Worm (Caenorhabditis elegans) whole organism, late embryonic: ENCODE data around the gene asb-2.

ENCODE experiments used
- ceh-19 ChIP-seq: fragments of 200-800 bp; sonication (Bioruptor generic); optimal IDR thresholded peaks from 2 replicates; lab custom pipeline; 2018; ENCODE audit warnings: mild to moderate bottlenecking, missing genetic modification characterization, missing compliant biosample characterization
- fkh-10 ChIP-seq: fragments of 150-350 bp; optimal IDR thresholded peaks from 2 replicates; lab custom pipeline; 2014; ENCODE audit warnings: missing biosample characterization, missing genetic modification reagents, missing genetic modification characterization
- fkh-6 ChIP-seq: sonication (generic microtip); optimal IDR thresholded peaks from 2 replicates; lab custom pipeline; 2016; ENCODE audit warnings: missing genetic modification characterization, missing compliant biosample characterization
- tbx-7 ChIP-seq: sonication (generic microtip); optimal IDR thresholded peaks from 2 replicates; lab custom pipeline; 2016; ENCODE audit warnings: missing genotype, missing genetic modification characterization, missing compliant biosample characterization
- zip-5 ChIP-seq: sonication (generic microtip); optimal IDR thresholded peaks from 2 replicates; lab custom pipeline; 2016; ENCODE audit warnings: missing genetic modification characterization, missing compliant biosample characterization

DNA sequence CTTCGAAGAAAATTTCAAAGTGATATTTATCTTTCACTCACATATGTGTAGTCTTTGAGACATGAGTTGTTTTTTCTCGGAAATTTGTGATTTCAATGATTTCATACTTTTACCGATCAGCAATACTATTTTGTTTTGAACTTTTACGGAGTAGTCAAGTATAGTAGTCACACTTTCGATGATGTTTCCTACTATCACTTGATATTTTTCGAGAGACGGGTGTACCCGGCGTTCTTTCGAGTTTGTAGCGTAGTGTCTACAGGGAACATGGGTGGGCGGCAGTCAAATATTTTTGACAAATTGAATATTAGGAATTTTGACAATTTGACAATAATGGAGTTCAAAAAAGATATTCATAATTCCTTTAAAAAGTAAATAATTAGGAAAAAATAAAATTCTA is 30.7 kb upstream of the asb-2 start:
- TF ChIP-seq ceh-19 (GFP tag; lab: Kevin White, UChicago): no peak
- TF ChIP-seq fkh-6 (tag; lab: Kevin White, UChicago): no peak
- no peak for TF ChIP-seq zip-5 (tag; lab: Kevin White, UChicago)
- TF ChIP-seq fkh-10: no peak
- TF ChIP-seq tbx-7 (tag; lab: Kevin White, UChicago): no peak
